Fruit fly (Drosophila melanogaster) whole organism, larva: ENCODE data around the gene Nup35.

Experiments
- noc ChIP-seq: fragments of 200-800 bp; sonication (Bioruptor generic); optimal IDR thresholded peaks from 3 replicates; lab custom pipeline; 2019; ENCODE audit warnings: missing biosample characterization, mild to moderate bottlenecking, missing genetic modification characterization, moderate library complexity

Nup35 gene

dm6 chrX:18647961-18648360 is at the start of gene Nup35:
Nup35 (plus strand) TSS chrX:18648182.
- TF ChIP-seq noc: no peak

- TF ChIP-seq noc: no peak
Observed at dm6 chrX:18613434-18613833, 34.5 kb upstream of the Nup35 start.

- TF ChIP-seq noc: no peak
Observed at dm6 chrX:18617489-18617888, 30.5 kb upstream of the Nup35 start, which contains the start of gene CG15040. CG15040 (minus strand) TSS chrX:18617589.

dm6 chrX:18618122-18618521 is 29.9 kb upstream of the Nup35 start:
- no peak for TF ChIP-seq noc

- no peak for TF ChIP-seq noc
Observed at dm6 chrX:18621649-18622346, 26.2 kb upstream of the Nup35 start.

- no peak for TF ChIP-seq noc
Observed at dm6 chrX:18627002-18627401, 21.0 kb upstream of the Nup35 start.

- no peak for TF ChIP-seq noc
Observed at dm6 chrX:18630990-18631389, 17.0 kb upstream of the Nup35 start.

dm6 chrX:18634716-18635115 is 13.3 kb upstream of the Nup35 start, which contains the start of gene wgn:
wgn (minus strand) TSS chrX:18634908.
- no peak for TF ChIP-seq noc

dm6 chrX:18635118-18635552 is 12.8 kb upstream of the Nup35 start:
- no peak for TF ChIP-seq noc

- TF ChIP-seq noc: no peak
Observed at dm6 chrX:18636275-18636947, 11.6 kb upstream of the Nup35 start.

- no peak for TF ChIP-seq noc
Observed at dm6 chrX:18643057-18643656, 4.8 kb upstream of the Nup35 start.

- peak; percentile 92 for TF ChIP-seq noc
Observed at dm6 chrX:18644890-18645289, 3.1 kb upstream of the Nup35 start.

dm6 chrX:18645720-18646213 is 2.2 kb upstream of the Nup35 start:
- peak; percentile 54 for TF ChIP-seq noc

- TF ChIP-seq noc: no peak
Observed at dm6 chrX:18646855-18647699, 905 bp upstream of the Nup35 start, which contains the start of gene Rip11. Rip11 (minus strand) TSS chrX:18647648.

dm6 chrX:18650252-18650651 is 2.3 kb downstream of the Nup35 start, which contains the start of gene Hou:
Hou (minus strand) TSS chrX:18650444.
- no peak for TF ChIP-seq noc

dm6 chrX:18652879-18653278 is 4.9 kb downstream of the Nup35 start, which contains the start of gene Ing3:
Ing3 (minus strand) TSS chrX:18653091.
- no peak for TF ChIP-seq noc
